Fruit fly (Drosophila melanogaster) whole organism, embryonic: Measurements from ENCODE around the gene msopa.
A peak's percentile ranks its signal among the peaks of the same experiment; 100 is the strongest.

Experiments
- Asciz ChIP-seq: fragments of 200-800 bp; sonication (Bioruptor generic); optimal IDR thresholded peaks from 2 replicates; lab custom pipeline; 2017; ENCODE audit warnings: missing biosample characterization, mild to moderate bottlenecking, missing genetic modification characterization, missing genetic modification reagents
- Bgb ChIP-seq: fragments of 200-800 bp; sonication (Bioruptor generic); IDR thresholded peaks from 2 replicates; pipeline ENCODE4 v1.3.6; 2022; ENCODE audit warnings: missing biosample characterization, missing genetic modification characterization; ENCODE audit not compliant: partially characterized antibody
- Blimp-1 ChIP-seq: fragments of 200-800 bp; sonication (Bioruptor generic); optimal IDR thresholded peaks from 3 replicates; lab custom pipeline; 2018; ENCODE audit warnings: missing biosample characterization, missing genetic modification characterization, mild to moderate bottlenecking, moderate library complexity, missing genetic modification reagents
- CG10979 ChIP-seq: fragments of 200-800 bp; sonication (Bioruptor generic); optimal IDR thresholded peaks from 2 replicates; lab custom pipeline; 2018; ENCODE audit warnings: missing biosample characterization, mild to moderate bottlenecking, missing genetic modification characterization, moderate library complexity
- CG11456 ChIP-seq: fragments of 200-800 bp; sonication (Bioruptor generic); IDR thresholded peaks from 3 replicates; pipeline ENCODE4 v1.3.6; 2022; ENCODE audit warnings: missing biosample characterization, missing genetic modification characterization
- CG11560 ChIP-seq: fragments of 200-800 bp; sonication (Bioruptor generic); IDR thresholded peaks from 3 replicates; pipeline ENCODE4 v1.3.6; 2022; ENCODE audit warnings: missing biosample characterization, missing genetic modification characterization
- CG1233 ChIP-seq: fragments of 200-800 bp; sonication (Bioruptor generic); optimal IDR thresholded peaks from 4 replicates; lab custom pipeline; 2018; ENCODE audit warnings: missing biosample characterization, mild to moderate bottlenecking, missing genetic modification characterization
- CG13123 ChIP-seq: fragments of 200-800 bp; sonication (Bioruptor generic); optimal IDR thresholded peaks from 2 replicates; lab custom pipeline; 2016; ENCODE audit warnings: missing biosample characterization, missing genetic modification characterization
- CG13424 ChIP-seq: fragments of 200-800 bp; sonication (Bioruptor generic); optimal IDR thresholded peaks from 2 replicates; lab custom pipeline; 2019; ENCODE audit warnings: missing biosample characterization, mild to moderate bottlenecking, missing genetic modification characterization, moderate library complexity
- CG14441 ChIP-seq: fragments of 200-800 bp; sonication (Bioruptor generic); IDR thresholded peaks from 2 replicates; pipeline ENCODE4 v1.3.6; 2022; ENCODE audit warnings: missing biosample characterization, missing genetic modification characterization
- CG16813 ChIP-seq: fragments of 200-800 bp; sonication (Bioruptor generic); IDR thresholded peaks from 3 replicates; pipeline ENCODE4 v1.3.6; 2022; ENCODE audit warnings: missing biosample characterization, missing genetic modification characterization; ENCODE audit not compliant: partially characterized antibody
- CG17568 ChIP-seq: fragments of 200-800 bp; sonication (Bioruptor generic); optimal IDR thresholded peaks from 2 replicates; lab custom pipeline; 2018; ENCODE audit warnings: missing biosample characterization, mild to moderate bottlenecking, missing genetic modification characterization, moderate library complexity
- CG17829 ChIP-seq: fragments of 200-800 bp; optimal IDR thresholded peaks from 2 replicates; lab custom pipeline; 2019; ENCODE audit warnings: missing biosample characterization, mild to moderate bottlenecking, missing genetic modification characterization, moderate library complexity
- CG18764 ChIP-seq: fragments of 200-800 bp; sonication (Bioruptor generic); optimal IDR thresholded peaks from 3 replicates; lab custom pipeline; 2016; ENCODE audit warnings: missing biosample characterization, missing genetic modification characterization
- CG2120 ChIP-seq: fragments of 200-800 bp; sonication (Bioruptor generic); optimal IDR thresholded peaks from 3 replicates; lab custom pipeline; 2016; ENCODE audit warnings: missing biosample characterization, missing genetic modification characterization
- CG3847 ChIP-seq: fragments of 200-800 bp; sonication (Bioruptor generic); IDR thresholded peaks from 2 replicates; pipeline ENCODE4 v1.3.6; 2022; ENCODE audit warnings: missing biosample characterization, missing genetic modification characterization
- CG7745 ChIP-seq: fragments of 200-800 bp; sonication (Bioruptor generic); optimal IDR thresholded peaks from 2 replicates; lab custom pipeline; 2018; ENCODE audit warnings: missing biosample characterization, mild to moderate bottlenecking, missing genetic modification characterization, moderate library complexity
- CG7963 ChIP-seq: fragments of 200-800 bp; sonication (Bioruptor generic); IDR thresholded peaks from 3 replicates; pipeline ENCODE4 v1.3.6; 2022; ENCODE audit warnings: missing biosample characterization, missing genetic modification characterization; ENCODE audit not compliant: partially characterized antibody
- D19B ChIP-seq: fragments of 200-800 bp; sonication (Bioruptor generic); optimal IDR thresholded peaks from 2 replicates; lab custom pipeline; 2017; ENCODE audit warnings: missing biosample characterization, mild to moderate bottlenecking, missing genetic modification characterization
- Dbx ChIP-seq: fragments of 200-800 bp; sonication (Bioruptor generic); IDR thresholded peaks from 3 replicates; pipeline ENCODE4 v1.3.6; 2022; ENCODE audit warnings: missing biosample characterization, missing genetic modification characterization
- Elba2 ChIP-seq: fragments of 200-800 bp; sonication (Bioruptor generic); optimal IDR thresholded peaks from 3 replicates; lab custom pipeline; 2016; ENCODE audit warnings: missing biosample characterization, missing genetic modification characterization
- Gug ChIP-seq: fragments of 200-800 bp; sonication (Bioruptor generic); IDR thresholded peaks from 4 replicates; pipeline ENCODE4 v1.3.6; 2022; ENCODE audit warnings: missing biosample characterization, missing genetic modification characterization
- H2.0 ChIP-seq: fragments of 200-800 bp; sonication (Bioruptor generic); IDR thresholded peaks from 2 replicates; pipeline ENCODE4 v1.3.6; 2022; ENCODE audit warnings: missing biosample characterization, missing genetic modification characterization
- Hey ChIP-seq: fragments of 200-800 bp; sonication (Bioruptor generic); optimal IDR thresholded peaks from 3 replicates; lab custom pipeline; 2018; ENCODE audit warnings: missing biosample characterization, mild to moderate bottlenecking, missing genetic modification characterization
- Hmr ChIP-seq: fragments of 200-800 bp; sonication (Bioruptor generic); optimal IDR thresholded peaks from 3 replicates; lab custom pipeline; 2017; ENCODE audit warnings: mild to moderate bottlenecking, missing biosample characterization, missing genetic modification reagents, missing genetic modification characterization
- Neu2 ChIP-seq: fragments of 200-800 bp; sonication (Bioruptor generic); optimal IDR thresholded peaks from 3 replicates; lab custom pipeline; 2016; ENCODE audit warnings: missing biosample characterization, missing genetic modification characterization, borderline replicate concordance
- Rfx ChIP-seq: fragments of 200-800 bp; sonication (Bioruptor generic); IDR thresholded peaks from 2 replicates; pipeline ENCODE4 v1.3.6; 2022; ENCODE audit warnings: missing biosample characterization, missing genetic modification characterization
- Six4 ChIP-seq: fragments of 200-800 bp; sonication (Bioruptor generic); optimal IDR thresholded peaks from 2 replicates; lab custom pipeline; 2016; ENCODE audit warnings: missing biosample characterization, missing genetic modification characterization
- Sry-δ ChIP-seq: fragments of 200-800 bp; sonication (Bioruptor generic); optimal IDR thresholded peaks from 2 replicates; lab custom pipeline; 2016; ENCODE audit warnings: missing biosample characterization, missing genetic modification characterization
- Xbp1 ChIP-seq: fragments of 200-800 bp; sonication (Bioruptor generic); optimal IDR thresholded peaks from 3 replicates; lab custom pipeline; 2016; ENCODE audit warnings: missing biosample characterization, mild to moderate bottlenecking, missing genetic modification characterization
- bab2 ChIP-seq: fragments of 200-800 bp; sonication (Bioruptor generic); optimal IDR thresholded peaks from 2 replicates; lab custom pipeline; 2016; ENCODE audit warnings: missing biosample characterization, missing genetic modification characterization
- bbx ChIP-seq: fragments of 200-800 bp; sonication (Bioruptor generic); IDR thresholded peaks from 2 replicates; pipeline ENCODE4 v1.3.6; 2022; ENCODE audit warnings: missing biosample characterization, missing genetic modification characterization; ENCODE audit not compliant: partially characterized antibody
- btn ChIP-seq: fragments of 200-800 bp; sonication (Bioruptor generic); optimal IDR thresholded peaks from 2 replicates; lab custom pipeline; 2016; ENCODE audit warnings: missing biosample characterization, missing genetic modification characterization
- cad ChIP-seq: fragments of >200 bp; optimal IDR thresholded peaks from 2 replicates; lab custom pipeline; 2017; ENCODE audit warnings: missing biosample characterization, missing genetic modification characterization
- chinmo ChIP-seq: fragments of 200-800 bp; sonication (Bioruptor generic); IDR thresholded peaks from 4 replicates; pipeline ENCODE4 v1.3.6; 2022; ENCODE audit warnings: missing biosample characterization, missing genetic modification characterization; ENCODE audit not compliant: partially characterized antibody
- chn ChIP-seq: fragments of 200-800 bp; sonication (Bioruptor generic); optimal IDR thresholded peaks from 2 replicates; lab custom pipeline; 2016; ENCODE audit warnings: missing biosample characterization, missing genetic modification characterization
- cwo ChIP-seq: fragments of 200-800 bp; sonication (Bioruptor generic); optimal IDR thresholded peaks from 3 replicates; lab custom pipeline; 2017; ENCODE audit warnings: missing biosample characterization, missing genetic modification characterization, mild to moderate bottlenecking, moderate library complexity, missing genetic modification reagents
- fd96Cb ChIP-seq: fragments of 200-800 bp; sonication (Bioruptor generic); optimal IDR thresholded peaks from 2 replicates; lab custom pipeline; 2018; ENCODE audit warnings: missing biosample characterization, mild to moderate bottlenecking, missing genetic modification characterization, moderate library complexity
- gem ChIP-seq: fragments of 200-800 bp; sonication (Bioruptor generic); optimal IDR thresholded peaks from 2 replicates; lab custom pipeline; 2019; ENCODE audit warnings: missing biosample characterization, mild to moderate bottlenecking, missing genetic modification characterization, moderate library complexity
- gfzf ChIP-seq: fragments of 200-800 bp; sonication (Bioruptor generic); optimal IDR thresholded peaks from 2 replicates; lab custom pipeline; 2016; ENCODE audit warnings: missing biosample characterization, mild to moderate bottlenecking, missing genetic modification characterization, moderate library complexity
- gsb-n ChIP-seq: fragments of 200-800 bp; sonication (Bioruptor generic); optimal IDR thresholded peaks from 3 replicates; lab custom pipeline; 2018; ENCODE audit warnings: missing biosample characterization, mild to moderate bottlenecking, missing genetic modification characterization
- hth ChIP-seq: fragments of >200 bp; optimal IDR thresholded peaks from 2 replicates; lab custom pipeline; 2017; ENCODE audit warnings: inconsistent platforms
- luna ChIP-seq: fragments of 200-800 bp; sonication (Bioruptor generic); optimal IDR thresholded peaks from 2 replicates; lab custom pipeline; 2016; ENCODE audit warnings: missing biosample characterization, missing genetic modification characterization
- onecut ChIP-seq: fragments of 200-800 bp; sonication (Bioruptor generic); IDR thresholded peaks from 2 replicates; pipeline ENCODE4 v1.3.6; 2022; ENCODE audit warnings: missing biosample characterization, missing genetic modification characterization
- repo ChIP-seq: fragments of 200-800 bp; sonication (Bioruptor generic); optimal IDR thresholded peaks from 2 replicates; lab custom pipeline; 2016; ENCODE audit warnings: missing biosample characterization, missing genetic modification characterization
- sisA ChIP-seq: fragments of 200-800 bp; sonication (Bioruptor generic); IDR thresholded peaks from 2 replicates; pipeline ENCODE4 v1.3.6; 2022; ENCODE audit warnings: missing biosample characterization, missing genetic modification characterization
- sob ChIP-seq: fragments of 200-800 bp; sonication (Bioruptor generic); IDR thresholded peaks from 2 replicates; pipeline ENCODE4 v1.3.6; 2022; ENCODE audit warnings: missing biosample characterization, missing genetic modification characterization
- tll ChIP-seq, 2 experiments: fragments of 200-800 bp in 1 of 2; fragments of >200 bp in 1 of 2; sonication (Bioruptor generic) in 1 of 2; optimal IDR thresholded peaks; 2 replicates each; lab custom pipeline; 2017 to 2019; ENCODE audit warnings: missing biosample characterization in 2 of 2, missing genetic modification characterization in 2 of 2, mild to moderate bottlenecking in 1 of 2, moderate library complexity in 1 of 2
- tup ChIP-seq: fragments of 200-800 bp; sonication (Bioruptor generic); optimal IDR thresholded peaks from 2 replicates; lab custom pipeline; 2016; ENCODE audit warnings: missing biosample characterization, mild to moderate bottlenecking, missing genetic modification characterization, moderate library complexity

Gene msopa

DNA sequence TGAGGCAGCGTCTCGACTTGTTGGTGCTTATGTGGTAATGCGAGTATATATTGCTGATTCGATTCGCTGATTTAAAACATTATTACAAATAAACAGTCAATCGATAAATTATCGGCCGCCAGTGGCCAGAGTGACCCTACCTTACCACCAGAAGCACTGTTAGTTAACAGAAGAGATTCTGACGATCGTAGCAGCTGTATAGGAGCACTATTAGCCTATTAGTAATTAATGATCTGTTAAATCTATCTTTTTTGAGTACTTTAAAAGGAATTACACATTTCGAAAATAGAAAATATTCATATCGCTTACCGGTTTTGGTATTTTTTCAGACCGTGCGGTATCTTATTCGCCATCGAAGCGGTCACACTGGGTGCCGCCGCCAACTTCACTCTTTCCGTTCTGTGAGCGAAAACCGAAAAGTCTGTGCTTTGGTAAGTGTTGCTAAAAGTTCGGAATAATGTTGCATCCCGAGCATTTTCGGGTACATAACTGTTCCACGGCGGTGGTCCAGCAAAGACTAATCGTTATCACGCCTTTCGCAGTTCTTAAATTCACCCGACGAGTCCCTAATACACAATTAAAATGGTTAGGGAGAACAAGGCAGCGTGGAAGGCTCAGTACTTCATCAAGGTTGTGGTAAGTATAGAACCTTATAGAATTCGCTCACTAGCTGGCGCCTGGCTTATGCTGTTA is 6.7 kb upstream of the msopa start, which contains the start of the genes CG7130 and RpLP0 (continued):
- TF ChIP-seq CG3847 (GFP tag; lab: Robert Waterston, UW) (peak; percentile 86), Elba2 (peak; percentile 70), CG17568 (GFP tag; lab: Kevin White, UChicago) (peak; percentile 94), gfzf (GFP tag; lab: Kevin White, UChicago) (peak; percentile 91), tup (GFP tag; lab: Kevin White, UChicago) (peak; percentile 71), CG11456 (GFP tag; lab: Robert Waterston, UW) (peak; percentile 94), CG17829 (peak; percentile 87), btn (GFP tag; lab: Kevin White, UChicago) (peak; percentile 91), Rfx (GFP tag; lab: Robert Waterston, UW) (peak; percentile 91), Neu2 (GFP tag; lab: Kevin White, UChicago) (peak; percentile 83), Blimp-1 (GFP tag; lab: Kevin White, UChicago) (peak; percentile 63), Sry-δ (GFP tag; lab: Kevin White, UChicago) (peak; percentile 82), Xbp1 (GFP tag; lab: Kevin White, UChicago) (peak; percentile 89), bab2 (GFP tag; lab: Kevin White, UChicago) (peak; percentile 83), hth (no peak), CG10979 (tag; lab: Kevin White, UChicago) (peak; percentile 82), Bgb (peak; percentile 39; the same call in 1 of the 2 replicates), D19B (GFP tag; lab: Kevin White, UChicago) (peak; percentile 81), Dbx (peak; percentile 92), Six4 (GFP tag; lab: Kevin White, UChicago) (peak; percentile 82), cad (no peak), tll (GFP tag; optimal IDR thresholded peaks at IDR 0.05; lab: Kevin White, UChicago) (peak in 1 of 2 experiments; percentile 41), CG11560 (tag; lab: Robert Waterston, UW) (peak; percentile 72; the same call in 1 of the 3 replicates), sob (GFP tag; lab: Robert Waterston, UW) (peak; percentile 92), CG16813 (peak; percentile 66), luna (GFP tag; lab: Kevin White, UChicago) (peak; percentile 89), CG13123 (peak; percentile 86), CG7745 (peak; percentile 59), gsb-n (tag; lab: Kevin White, UChicago) (peak; percentile 90), CG2120 (GFP tag; lab: Kevin White, UChicago) (peak; percentile 81), chn (peak; percentile 89), CG13424 (tag; lab: Kevin White, UChicago) (peak; percentile 80), Asciz (GFP tag; lab: Kevin White, UChicago) (peak; percentile 92), repo (GFP tag; lab: Kevin White, UChicago) (peak; percentile 87), Hey (tag; lab: Kevin White, UChicago) (peak; percentile 88), CG1233 (GFP tag; lab: Kevin White, UChicago) (peak; percentile 96), H2.0 (GFP tag; lab: Robert Waterston, UW) (peak; percentile 84), sisA (GFP tag; lab: Robert Waterston, UW) (peak; percentile 61), CG18764 (GFP tag; lab: Kevin White, UChicago) (peak; percentile 86), cwo (GFP tag; lab: Kevin White, UChicago) (peak; percentile 77), Hmr (peak; percentile 97), Gug (peak; percentile 65), bbx (GFP tag; lab: Robert Waterston, UW) (0 out of 2 replicates have a peak, but pooled peaks have one; percentile 27), gem (peak; percentile 74), chinmo (GFP tag; lab: Robert Waterston, UW) (no peak), onecut (peak; percentile 93), CG7963 (no peak), CG14441 (peak; percentile 78), fd96Cb (peak; percentile 74)
